Worm (Caenorhabditis elegans) whole organism, L4 larva: Measurements from ENCODE around the gene F55G1.6.

ENCODE experiments used
- ama-1 ChIP-seq: fragments of 150-350 bp; optimal IDR thresholded peaks from 2 replicates; lab custom pipeline; 2014; ENCODE audit warnings: inconsistent platforms, mixed read lengths
- hlh-11 ChIP-seq: fragments of 200-800 bp; sonication (Bioruptor generic); optimal IDR thresholded peaks from 2 replicates; lab custom pipeline; 2018; ENCODE audit warnings: mild to moderate bottlenecking, missing genetic modification characterization, missing compliant biosample characterization
- lin-15B ChIP-seq: fragments of 150-350 bp; sonication (generic microtip); optimal IDR thresholded peaks from 3 replicates; lab custom pipeline; 2014; ENCODE audit warnings: missing biosample characterization, missing genetic modification characterization
- madf-5 ChIP-seq, 2 experiments: fragments of 200-800 bp; sonication (Bioruptor generic); IDR thresholded peaks; 2 replicates each; pipeline ENCODE4 v1.3.6; 2022; ENCODE audit warnings: missing compliant biosample characterization in 2 of 2, missing genetic modification characterization in 2 of 2
- mdl-1 ChIP-seq, 2 experiments: fragments of 150-350 bp in 1 of 2; sonication (generic microtip) in 1 of 2; optimal IDR thresholded peaks; 2 replicates each; lab custom pipeline; 2014 to 2017; ENCODE audit warnings: missing biosample characterization in 2 of 2, missing genetic modification characterization in 2 of 2
- mes-2 ChIP-seq: sonication (generic microtip); optimal IDR thresholded peaks from 2 replicates; lab custom pipeline; 2016; ENCODE audit warnings: missing genotype, mild to moderate bottlenecking, missing genetic modification characterization, missing compliant biosample characterization; ENCODE audit not compliant: poor library complexity, severe bottlenecking
- nhr-76 ChIP-seq: fragments of 150-350 bp; optimal IDR thresholded peaks from 2 replicates; lab custom pipeline; 2014; ENCODE audit warnings: missing biosample characterization, missing genetic modification characterization
- nhr-77 ChIP-seq: fragments of 150-350 bp; optimal IDR thresholded peaks from 2 replicates; lab custom pipeline; 2014; ENCODE audit warnings: missing biosample characterization, missing genetic modification characterization
- pha-4 ChIP-seq, 2 experiments: fragments of 150-350 bp in 1 of 2; fragments of 200-800 bp in 1 of 2; sonication (Bioruptor generic) in 1 of 2; IDR thresholded peaks in 1 of 2; optimal IDR thresholded peaks in 1 of 2; 2 replicates each; pipeline versions ENCODE4 v1.3.6 to Lab custom; 2014 to 2022; ENCODE audit warnings: missing genetic modification characterization in 2 of 2, missing genetic modification reagents in 2 of 2, missing biosample characterization in 1 of 2, missing compliant biosample characterization in 1 of 2
- unc-62 ChIP-seq, 3 experiments: fragments of 150-350 bp in 1 of 3; sonication (generic microtip); optimal IDR thresholded peaks in 2 of 3; peaks in 1 of 3; 1 replicate in 1 of 3; 2 replicates in 2 of 3; lab custom pipeline; 2014 to 2017; ENCODE audit warnings: missing biosample characterization in 3 of 3, missing genetic modification characterization in 3 of 3, missing genetic modification reagents in 3 of 3, missing genotype in 1 of 3

- TF ChIP-seq mes-2 (tag; lab: Kevin White, UChicago) (no peak), nhr-77 (tag; lab: Kevin White, UChicago) (no peak), hlh-11 (tag; lab: Kevin White, UChicago) (no peak), madf-5 (GFP tag; IDR thresholded peaks at IDR 0.05; lab: Robert Waterston, UW) (no peak), unc-62 (GFP tag; optimal IDR thresholded peaks at IDR 0.05 in 1 of 2; lab: Kevin White, UChicago) (no peak), unc-62 (tag; optimal IDR thresholded peaks at IDR 0.05; lab: Kevin White, UChicago) (no peak), mdl-1 (tag; optimal IDR thresholded peaks at IDR 0.05; lab: Kevin White, UChicago) (no peak), ama-1 (lab: Kevin White, UChicago) (no peak), lin-15B (tag; lab: Kevin White, UChicago) (no peak), pha-4 (GFP tag; IDR thresholded peaks at IDR 0.05; lab: Robert Waterston, UW) (no peak), pha-4 (tag; optimal IDR thresholded peaks at IDR 0.05; lab: Kevin White, UChicago) (no peak), nhr-76 (tag; lab: Kevin White, UChicago) (no peak)
These were observed 24.4 kb downstream of the F55G1.6 start, which contains the start of gene egas-4 for ce11 chrIV:7497750-7498149.
